Worm (Caenorhabditis elegans) whole organism, mixed stage, embryonic: ENCODE data around the gene cest-30.

Experiments
- M03D4.4 ChIP-seq: sonication (generic microtip); optimal IDR thresholded peaks from 2 replicates; lab custom pipeline; 2017; ENCODE audit warnings: mild to moderate bottlenecking, missing genetic modification characterization, missing compliant biosample characterization
- bed-3 ChIP-seq: fragments of 200-800 bp; sonication (Bioruptor generic); optimal IDR thresholded peaks from 3 replicates; lab custom pipeline; 2018; ENCODE audit warnings: mild to moderate bottlenecking, missing genetic modification characterization, moderate library complexity, missing compliant biosample characterization
- blmp-1 ChIP-seq: fragments of 150-350 bp; optimal IDR thresholded peaks from 2 replicates; lab custom pipeline; 2014; ENCODE audit warnings: missing biosample characterization, missing genetic modification characterization
- ceh-43 ChIP-seq: fragments of 200-800 bp; sonication (Bioruptor generic); optimal IDR thresholded peaks from 2 replicates; lab custom pipeline; 2018; ENCODE audit warnings: mild to moderate bottlenecking, missing genetic modification characterization, moderate library complexity, missing compliant biosample characterization
- ceh-83 ChIP-seq: fragments of 200-800 bp; sonication (Bioruptor generic); optimal IDR thresholded peaks from 2 replicates; lab custom pipeline; 2018; ENCODE audit warnings: mild to moderate bottlenecking, missing genetic modification characterization, missing compliant biosample characterization
- ces-1 ChIP-seq: fragments of 150-350 bp; optimal IDR thresholded peaks from 2 replicates; lab custom pipeline; 2014; ENCODE audit warnings: missing biosample characterization, missing genetic modification reagents, missing genetic modification characterization
- cnd-1 ChIP-seq: fragments of 200-800 bp; sonication (Bioruptor generic); optimal IDR thresholded peaks from 2 replicates; lab custom pipeline; 2018; ENCODE audit warnings: mild to moderate bottlenecking, missing genetic modification characterization, missing compliant biosample characterization
- drap-1 ChIP-seq: fragments of 200-800 bp; sonication (Bioruptor generic); optimal IDR thresholded peaks from 3 replicates; lab custom pipeline; 2018; ENCODE audit warnings: mild to moderate bottlenecking, missing genetic modification characterization, missing compliant biosample characterization
- elt-1 ChIP-seq: sonication (generic microtip); optimal IDR thresholded peaks from 2 replicates; lab custom pipeline; 2017; ENCODE audit warnings: missing genetic modification characterization, mild to moderate bottlenecking, missing compliant biosample characterization, antibody characterized with exemption, moderate library complexity, borderline replicate concordance; ENCODE audit not compliant: insufficient read depth
- ham-2 ChIP-seq: fragments of 200-800 bp; sonication (Bioruptor generic); optimal IDR thresholded peaks from 2 replicates; lab custom pipeline; 2018; ENCODE audit warnings: mild to moderate bottlenecking, missing genetic modification characterization, missing compliant biosample characterization
- hlh-1 ChIP-seq: fragments of 150-350 bp; optimal IDR thresholded peaks from 2 replicates; lab custom pipeline; 2014; ENCODE audit warnings: missing biosample characterization, missing genetic modification reagents, missing genetic modification characterization
- lin-32 ChIP-seq: fragments of 200-800 bp; sonication (Bioruptor generic); optimal IDR thresholded peaks from 2 replicates; lab custom pipeline; 2018; ENCODE audit warnings: mild to moderate bottlenecking, missing genetic modification characterization, missing compliant biosample characterization
- mab-5 ChIP-seq: fragments of 150-350 bp; optimal IDR thresholded peaks from 2 replicates; lab custom pipeline; 2014; ENCODE audit warnings: missing biosample characterization, missing genetic modification characterization
- mep-1 ChIP-seq: fragments of 150-350 bp; optimal IDR thresholded peaks from 2 replicates; lab custom pipeline; 2017; ENCODE audit warnings: missing biosample characterization, missing genetic modification reagents, missing genetic modification characterization, inconsistent platforms
- mls-2 ChIP-seq: sonication (generic microtip); optimal IDR thresholded peaks from 2 replicates; lab custom pipeline; 2016; ENCODE audit warnings: mild to moderate bottlenecking, missing genetic modification characterization, moderate library complexity, missing compliant biosample characterization
- nhr-12 ChIP-seq: fragments of 150-350 bp; optimal IDR thresholded peaks from 2 replicates; lab custom pipeline; 2014; ENCODE audit warnings: missing biosample characterization, missing genetic modification characterization
- nhr-76 ChIP-seq: sonication (generic microtip); optimal IDR thresholded peaks from 2 replicates; lab custom pipeline; 2017; ENCODE audit warnings: missing biosample characterization, missing genetic modification characterization
- pha-4 ChIP-seq: fragments of 150-350 bp; optimal IDR thresholded peaks from 2 replicates; lab custom pipeline; 2018; ENCODE audit warnings: missing biosample characterization, missing genetic modification reagents, missing genetic modification characterization
- sem-2 ChIP-seq: fragments of 200-800 bp; sonication (Bioruptor generic); optimal IDR thresholded peaks from 2 replicates; lab custom pipeline; 2018; ENCODE audit warnings: mild to moderate bottlenecking, missing genetic modification characterization, missing compliant biosample characterization
- snpc-4 ChIP-seq: fragments of 150-350 bp; optimal IDR thresholded peaks from 2 replicates; lab custom pipeline; 2014; ENCODE audit warnings: missing biosample characterization, missing genetic modification characterization
- sptf-1 ChIP-seq: sonication (generic microtip); optimal IDR thresholded peaks from 2 replicates; lab custom pipeline; 2017; ENCODE audit warnings: mild to moderate bottlenecking, missing genetic modification characterization, moderate library complexity, missing compliant biosample characterization
- tbx-8 ChIP-seq: fragments of 200-800 bp; sonication (Bioruptor generic); optimal IDR thresholded peaks from 2 replicates; lab custom pipeline; 2018; ENCODE audit warnings: mild to moderate bottlenecking, missing genetic modification characterization, moderate library complexity, missing compliant biosample characterization
- unc-120 ChIP-seq: sonication (generic microtip); optimal IDR thresholded peaks from 2 replicates; lab custom pipeline; 2017; ENCODE audit warnings: missing genetic modification characterization, missing compliant biosample characterization; ENCODE audit not compliant: poor library complexity, severe bottlenecking
- unc-39 ChIP-seq: fragments of 150-350 bp; optimal IDR thresholded peaks from 2 replicates; lab custom pipeline; 2014; ENCODE audit warnings: missing biosample characterization, missing genetic modification characterization
- unc-62 ChIP-seq: fragments of 150-350 bp; optimal IDR thresholded peaks from 2 replicates; lab custom pipeline; 2014; ENCODE audit warnings: missing biosample characterization, missing genetic modification reagents, missing genetic modification characterization
- ztf-11 ChIP-seq: fragments of 150-350 bp; optimal IDR thresholded peaks from 2 replicates; lab custom pipeline; 2014; ENCODE audit warnings: missing biosample characterization, missing genetic modification characterization

Gene cest-30

ce11 chrV:5295940-5296339, 33.0 kb upstream of the cest-30 start:
- TF ChIP-seq unc-120 (peak; percentile 61), unc-39 (tag; lab: Kevin White, UChicago) (no peak), unc-62 (peak; percentile 80), hlh-1 (tag; lab: Kevin White, UChicago) (peak; percentile 84)

DNA sequence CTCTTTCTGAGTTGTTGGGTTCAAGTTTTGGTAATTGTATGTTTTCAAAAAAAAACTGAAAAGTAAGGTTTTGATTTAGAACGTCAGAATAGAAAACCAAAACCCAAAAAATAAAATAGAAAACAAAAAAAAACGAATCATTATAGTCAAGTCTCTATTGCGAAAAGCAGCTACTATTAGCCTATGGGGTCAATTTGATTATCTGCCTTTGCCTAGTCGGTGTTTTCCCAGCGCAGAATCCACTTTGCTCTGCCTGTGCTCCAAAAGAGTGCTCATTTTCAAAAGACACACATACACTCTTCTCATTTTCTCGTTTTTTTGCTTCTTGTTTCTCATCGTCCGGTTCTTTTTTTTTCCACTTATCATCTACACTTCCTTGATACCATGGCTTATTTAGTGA, 25.8 kb upstream of the cest-30 start:
- TF ChIP-seq ces-1 (GFP tag; lab: Kevin White, UChicago) (peak; percentile 79), sem-2 (GFP tag; lab: Kevin White, UChicago) (no peak)

ce11 chrV:5287273-5287672, 24.4 kb upstream of the cest-30 start, which contains the start of gene Y49G5A.1:
Y49G5A.1 (minus strand) TSS chrV:5287373.
- TF ChIP-seq pha-4 (tag; lab: Kevin White, UChicago) (no peak), elt-1 (tag; lab: Kevin White, UChicago) (no peak), bed-3 (GFP tag; lab: Kevin White, UChicago) (no peak), sptf-1 (tag; lab: Kevin White, UChicago) (no peak), drap-1 (GFP tag; lab: Kevin White, UChicago) (no peak), ham-2 (GFP tag; lab: Kevin White, UChicago) (no peak), snpc-4 (no peak), tbx-8 (no peak), lin-32 (GFP tag; lab: Kevin White, UChicago) (no peak), mep-1 (tag; lab: Kevin White, UChicago) (no peak), blmp-1 (tag; lab: Kevin White, UChicago) (no peak), nhr-76 (tag; lab: Kevin White, UChicago) (no peak), ces-1 (GFP tag; lab: Kevin White, UChicago) (no peak), ztf-11 (no peak), mab-5 (tag; lab: Kevin White, UChicago) (no peak), sem-2 (GFP tag; lab: Kevin White, UChicago) (no peak)

- peak; percentile 71 for TF ChIP-seq drap-1 (GFP tag; lab: Kevin White, UChicago)
- TF ChIP-seq ceh-43 (GFP tag; lab: Kevin White, UChicago): peak; percentile 26
- peak; percentile 4 for TF ChIP-seq bed-3 (GFP tag; lab: Kevin White, UChicago)
- TF ChIP-seq mls-2 (tag; lab: Kevin White, UChicago): peak; percentile 12
- TF ChIP-seq ceh-83 (GFP tag; lab: Kevin White, UChicago): peak; percentile 90
- peak; percentile 61 for TF ChIP-seq M03D4.4 (tag; lab: Kevin White, UChicago)
- peak; percentile 27 for TF ChIP-seq sptf-1 (tag; lab: Kevin White, UChicago)
- TF ChIP-seq cnd-1 (tag; lab: Kevin White, UChicago): peak; percentile 20
- TF ChIP-seq tbx-8: peak; percentile 69
Measured at ce11 chrV:5284270-5284980, 21.5 kb upstream of the cest-30 start.

ce11 chrV:5278001-5278400, 15.1 kb upstream of the cest-30 start, which contains the start of gene B0238.9:
B0238.9 (minus strand) TSS chrV:5278101.
- TF ChIP-seq bed-3 (GFP tag; lab: Kevin White, UChicago): no peak
- TF ChIP-seq nhr-12 (tag; lab: Kevin White, UChicago): no peak
- no peak for TF ChIP-seq pha-4 (tag; lab: Kevin White, UChicago)
- no peak for TF ChIP-seq lin-32 (GFP tag; lab: Kevin White, UChicago)
- no peak for TF ChIP-seq ceh-83 (GFP tag; lab: Kevin White, UChicago)

DNA sequence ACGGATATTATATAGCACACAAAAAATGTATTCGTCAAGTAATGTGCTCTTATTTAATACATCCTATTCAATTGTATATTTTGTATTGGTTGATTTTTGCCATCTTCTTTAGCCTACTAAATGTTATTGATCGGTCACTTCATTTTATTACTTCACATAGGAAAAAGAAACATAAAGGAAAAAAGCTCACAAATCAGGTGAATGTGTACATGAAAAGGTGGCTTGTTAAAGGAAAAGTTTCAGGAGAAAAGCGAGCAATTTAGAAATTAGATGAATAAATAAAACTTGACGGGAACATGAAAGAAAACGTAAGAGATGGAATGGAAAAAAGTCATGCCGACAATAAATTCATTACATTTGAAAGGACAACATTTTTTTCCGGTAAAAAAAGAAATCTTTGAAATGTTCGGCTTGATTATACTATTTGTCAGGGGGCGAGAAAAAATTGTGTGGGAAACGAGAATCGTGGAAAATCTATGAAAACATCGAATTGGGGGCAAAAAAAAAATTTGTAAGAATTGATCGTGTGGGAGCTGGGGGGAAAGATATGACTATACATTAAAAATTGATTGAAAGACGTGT, 12.6 kb upstream of the cest-30 start:
- TF ChIP-seq M03D4.4 (tag; lab: Kevin White, UChicago): peak; percentile 26
- no peak for TF ChIP-seq snpc-4
- TF ChIP-seq, all 35 proteins: peak for 1
